Worm (Caenorhabditis elegans): Measurements from ENCODE around the gene gasr-8.

gasr-8 gene

ce11 chrV:14659595-14659994 is 29.3 kb upstream of the gasr-8 start:
- TF ChIP-seq elt-1 (tag; optimal IDR thresholded peaks at IDR 0.05): no peak
- no peak for TF ChIP-seq lsy-2 (tag; optimal IDR thresholded peaks at IDR 0.05)
- no peak for TF ChIP-seq unc-39 (tag; optimal IDR thresholded peaks at IDR 0.05)
- TF ChIP-seq peb-1 (tag; optimal IDR thresholded peaks at IDR 0.05): no peak
- no peak for TF ChIP-seq dmd-4 (tag; optimal IDR thresholded peaks at IDR 0.05)
- no peak for TF ChIP-seq Y55F3AM.14 (GFP tag; optimal IDR thresholded peaks at IDR 0.05)
- TF ChIP-seq nhr-10 (tag; optimal IDR thresholded peaks at IDR 0.05): no peak
- no peak for TF ChIP-seq nhr-11 (tag; optimal IDR thresholded peaks at IDR 0.05)
- no peak for TF ChIP-seq nhr-129 (tag; optimal IDR thresholded peaks at IDR 0.05)
- no peak for TF ChIP-seq egl-27 (tag; optimal IDR thresholded peaks at IDR 0.05)
- TF ChIP-seq ceh-82 (tag; optimal IDR thresholded peaks at IDR 0.05): no peak
- no peak for TF ChIP-seq mdl-1 (tag; optimal IDR thresholded peaks at IDR 0.05)
- no peak for TF ChIP-seq nhr-23 (tag; optimal IDR thresholded peaks at IDR 0.05)

DNA sequence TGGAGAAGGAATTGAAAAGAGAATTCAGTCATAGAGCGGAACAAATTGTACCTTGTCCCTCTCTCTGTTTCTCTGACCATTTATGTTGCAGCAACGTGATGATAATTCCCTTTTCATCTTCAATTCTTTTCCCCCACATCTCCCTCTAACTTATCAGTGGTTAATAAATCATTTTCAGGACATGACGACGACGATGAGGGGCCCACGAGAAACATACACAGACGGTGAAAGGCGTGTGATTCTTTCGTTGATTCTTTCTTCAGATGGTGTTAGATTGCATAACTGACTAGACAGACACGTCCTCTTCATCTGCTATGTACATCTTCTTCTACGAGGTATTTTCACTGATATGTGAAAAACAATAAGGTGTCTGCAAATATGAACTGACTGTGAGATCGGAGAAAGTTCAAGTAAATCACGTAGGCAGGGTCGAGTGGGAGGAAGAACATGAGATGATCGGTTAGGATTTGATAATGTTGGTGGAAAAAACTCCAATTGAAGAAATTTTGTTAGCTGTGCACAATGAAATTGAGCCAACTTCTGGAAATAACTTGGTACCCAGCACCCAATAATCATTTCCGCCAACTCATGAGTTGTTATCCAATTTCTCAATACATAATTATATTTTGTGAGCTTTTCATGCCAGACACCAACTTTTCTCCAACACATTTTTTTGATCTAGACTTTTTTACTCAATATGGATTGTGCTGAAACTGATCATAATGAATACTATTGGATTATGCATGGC is 28.1 kb upstream of the gasr-8 start, which contains the start of gene srh-17:
TSS of gene srh-17 (plus strand) at position 698 of the 748 bp plus-strand sequence.
- no peak for TF ChIP-seq nhr-237 (tag; optimal IDR thresholded peaks at IDR 0.05)
- TF ChIP-seq egl-27 (tag; optimal IDR thresholded peaks at IDR 0.05): peak; percentile 29
- TF ChIP-seq mbf-1 (tag; optimal IDR thresholded peaks at IDR 0.05): no peak
- no peak for TF ChIP-seq peb-1 (tag; optimal IDR thresholded peaks at IDR 0.05)
- TF ChIP-seq snpc-4 (tag; optimal IDR thresholded peaks at IDR 0.05): no peak
- no peak for TF ChIP-seq unc-39 (tag; optimal IDR thresholded peaks at IDR 0.05)
- TF ChIP-seq nhr-12 (tag; optimal IDR thresholded peaks at IDR 0.05): no peak
- peak; percentile 65 to 68 for TF ChIP-seq mdl-1 (tag; optimal IDR thresholded peaks at IDR 0.05)
- TF ChIP-seq zag-1 (tag; optimal IDR thresholded peaks at IDR 0.05): no peak
- TF ChIP-seq elt-1 (tag; optimal IDR thresholded peaks at IDR 0.05): no peak
- peak; percentile 93 for TF ChIP-seq nhr-25 (tag; optimal IDR thresholded peaks at IDR 0.05)
- TF ChIP-seq lin-13 (GFP tag; optimal IDR thresholded peaks at IDR 0.05): no peak
- no peak for TF ChIP-seq ztf-11 (tag; optimal IDR thresholded peaks at IDR 0.05)
- no peak for TF ChIP-seq crh-2 (tag; optimal IDR thresholded peaks at IDR 0.05)
- TF ChIP-seq sma-9 (GFP tag; optimal IDR thresholded peaks at IDR 0.05): peak; percentile 92
- no peak for TF ChIP-seq sma-9 (tag; optimal IDR thresholded peaks at IDR 0.05)
- TF ChIP-seq mab-5 (tag; optimal IDR thresholded peaks at IDR 0.05): peak; percentile 82
- TF ChIP-seq gmeb-1 (tag; optimal IDR thresholded peaks at IDR 0.05): peak; percentile 53
- TF ChIP-seq nhr-10 (tag; optimal IDR thresholded peaks at IDR 0.05): no peak
- no peak for TF ChIP-seq unc-55 (GFP tag; optimal IDR thresholded peaks at IDR 0.05)
- TF ChIP-seq C34F6.9 (tag; optimal IDR thresholded peaks at IDR 0.05): no peak
- no peak for TF ChIP-seq lsy-2 (tag; optimal IDR thresholded peaks at IDR 0.05)
- no peak for TF ChIP-seq dmd-4 (tag; optimal IDR thresholded peaks at IDR 0.05)
- TF ChIP-seq nhr-21 (tag; optimal IDR thresholded peaks at IDR 0.05): peak; percentile 95
- TF ChIP-seq nhr-77 (tag; optimal IDR thresholded peaks at IDR 0.05): no peak
- TF ChIP-seq ZK546.5 (tag; optimal IDR thresholded peaks at IDR 0.05): no peak
- TF ChIP-seq nhr-23 (tag; optimal IDR thresholded peaks at IDR 0.05): no peak
- TF ChIP-seq blmp-1 (tag; optimal IDR thresholded peaks at IDR 0.05; ENCODE audit: insufficient read depth): peak; percentile 92
- TF ChIP-seq ztf-1 (GFP tag; conservative IDR thresholded peaks at IDR 0.05): no peak
- no peak for TF ChIP-seq R02D3.7 (tag; optimal IDR thresholded peaks at IDR 0.05)
- no peak for TF ChIP-seq ceh-16 (tag; optimal IDR thresholded peaks at IDR 0.05)
- TF ChIP-seq fos-1 (tag; optimal IDR thresholded peaks at IDR 0.05): peak; percentile 11
- no peak for TF ChIP-seq nhr-11 (tag; optimal IDR thresholded peaks at IDR 0.05)
- no peak for TF ChIP-seq alr-1 (tag; optimal IDR thresholded peaks at IDR 0.05)
- no peak for TF ChIP-seq skn-1 (tag; optimal IDR thresholded peaks at IDR 0.05)
- no peak for TF ChIP-seq lin-39 (tag; optimal IDR thresholded peaks at IDR 0.05)
- peak; percentile 57 for TF ChIP-seq nhr-129 (tag; optimal IDR thresholded peaks at IDR 0.05)
- no peak for TF ChIP-seq nhr-6 (tag; optimal IDR thresholded peaks at IDR 0.05)
- TF ChIP-seq Y55F3AM.14 (GFP tag; optimal IDR thresholded peaks at IDR 0.05): no peak
- TF ChIP-seq F13H6.1 (tag; optimal IDR thresholded peaks at IDR 0.05): peak; percentile 11
- TF ChIP-seq ama-1 (optimal IDR thresholded peaks at IDR 0.05): no peak
- TF ChIP-seq aly-2 (tag; optimal IDR thresholded peaks at IDR 0.05): no peak
- TF ChIP-seq sem-4 (tag; optimal IDR thresholded peaks at IDR 0.05): no peak
- peak; percentile 85 for TF ChIP-seq sma-3 (GFP tag; optimal IDR thresholded peaks at IDR 0.05)
- no peak for TF ChIP-seq lin-11 (tag; optimal IDR thresholded peaks at IDR 0.05)
- no peak for TF ChIP-seq unc-62 (GFP tag; optimal IDR thresholded peaks at IDR 0.05)
- no peak for TF ChIP-seq ztf-4 (tag; optimal IDR thresholded peaks at IDR 0.05)

All from whole organism, L2 larva.